Worm (Caenorhabditis elegans) whole organism, L4 larva: ENCODE results near the gene ubc-1.

Experiments used
- F10B5.3 ChIP-seq: sonication (generic microtip); optimal IDR thresholded peaks from 2 replicates; lab custom pipeline; 2016; ENCODE audit warnings: mild to moderate bottlenecking, missing genetic modification characterization, missing compliant biosample characterization
- F26F4.8 ChIP-seq: fragments of 200-800 bp; sonication (Bioruptor generic); conservative IDR thresholded peaks from 2 replicates; pipeline ENCODE4 v1.3.6; 2022; ENCODE audit warnings: missing genetic modification characterization, missing compliant biosample characterization
- R02D3.7 ChIP-seq: fragments of 150-350 bp; sonication (generic microtip); optimal IDR thresholded peaks from 3 replicates; lab custom pipeline; 2014; ENCODE audit warnings: missing biosample characterization, missing genetic modification characterization
- T20F7.1 ChIP-seq: fragments of 200-800 bp; sonication (Bioruptor generic); optimal IDR thresholded peaks from 2 replicates; lab custom pipeline; 2018; ENCODE audit warnings: mild to moderate bottlenecking, missing genetic modification characterization, missing compliant biosample characterization
- Y5F2A.4 ChIP-seq: fragments of 200-800 bp; sonication (Bioruptor generic); optimal IDR thresholded peaks from 2 replicates; lab custom pipeline; 2018; ENCODE audit warnings: mild to moderate bottlenecking, missing genetic modification characterization, missing compliant biosample characterization
- Y75B8A.6 ChIP-seq: fragments of 200-800 bp; sonication (Bioruptor generic); IDR thresholded peaks from 2 replicates; pipeline ENCODE4 v1.3.6; 2022; ENCODE audit warnings: missing genetic modification reagents, missing genetic modification characterization, missing compliant biosample characterization
- ama-1 ChIP-seq: fragments of 150-350 bp; optimal IDR thresholded peaks from 2 replicates; lab custom pipeline; 2014; ENCODE audit warnings: inconsistent platforms, mixed read lengths
- arid-1 ChIP-seq: fragments of 200-800 bp; sonication (Bioruptor generic); conservative IDR thresholded peaks from 2 replicates; pipeline ENCODE4 v1.3.6; 2022; ENCODE audit warnings: missing genetic modification reagents, missing genetic modification characterization, missing compliant biosample characterization
- ceh-20 ChIP-seq: fragments of 200-800 bp; sonication (Bioruptor generic); IDR thresholded peaks from 2 replicates; pipeline ENCODE4 v1.3.6; 2022; ENCODE audit warnings: missing genetic modification reagents, missing genetic modification characterization, missing compliant biosample characterization
- ceh-32 ChIP-seq: sonication (generic microtip); optimal IDR thresholded peaks from 2 replicates; lab custom pipeline; 2016; ENCODE audit warnings: mild to moderate bottlenecking, missing genetic modification characterization, missing compliant biosample characterization; ENCODE audit not compliant: poor library complexity
- ceh-62 ChIP-seq: sonication (generic microtip); optimal IDR thresholded peaks from 2 replicates; lab custom pipeline; 2017; ENCODE audit warnings: missing biosample characterization, missing genetic modification characterization
- ceh-82 ChIP-seq: sonication (generic microtip); optimal IDR thresholded peaks from 2 replicates; lab custom pipeline; 2017; ENCODE audit warnings: missing biosample characterization, missing genetic modification characterization
- daf-19 ChIP-seq: fragments of 200-800 bp; sonication (Bioruptor generic); conservative IDR thresholded peaks from 2 replicates; pipeline ENCODE4 v1.3.6; 2022; ENCODE audit warnings: missing genetic modification characterization, missing compliant biosample characterization
- dpl-1 ChIP-seq: fragments of 150-350 bp; optimal IDR thresholded peaks from 2 replicates; lab custom pipeline; 2014; ENCODE audit warnings: missing biosample characterization, missing genetic modification reagents, missing genetic modification characterization
- fkh-10 ChIP-seq: fragments of 150-350 bp; optimal IDR thresholded peaks from 2 replicates; lab custom pipeline; 2014; ENCODE audit warnings: missing biosample characterization, missing genetic modification reagents, missing genetic modification characterization
- gei-8 ChIP-seq: fragments of 200-800 bp; sonication (Bioruptor generic); optimal IDR thresholded peaks from 2 replicates; lab custom pipeline; 2018; ENCODE audit warnings: mild to moderate bottlenecking, missing genetic modification characterization, missing compliant biosample characterization
- hif-1 ChIP-seq, 2 experiments: sonication (generic microtip); optimal IDR thresholded peaks; 2 replicates each; lab custom pipeline; 2016 to 2017; ENCODE audit warnings: missing compliant biosample characterization in 2 of 2, missing genetic modification characterization in 2 of 2, missing genetic modification reagents in 2 of 2, missing genotype in 2 of 2, mild to moderate bottlenecking in 1 of 2
- lin-13 ChIP-seq: fragments of 150-350 bp; optimal IDR thresholded peaks from 2 replicates; lab custom pipeline; 2014; ENCODE audit warnings: missing biosample characterization, missing genetic modification reagents, missing genetic modification characterization
- lsy-2 ChIP-seq, 2 experiments: fragments of 150-350 bp in 1 of 2; sonication (generic microtip) in 1 of 2; optimal IDR thresholded peaks; 2 replicates each; lab custom pipeline; 2014 to 2017; ENCODE audit warnings: missing biosample characterization in 2 of 2, missing genetic modification characterization in 2 of 2
- madf-5 ChIP-seq, 2 experiments: fragments of 200-800 bp; sonication (Bioruptor generic); IDR thresholded peaks; 2 replicates each; pipeline ENCODE4 v1.3.6; 2022; ENCODE audit warnings: missing compliant biosample characterization in 2 of 2, missing genetic modification characterization in 2 of 2
- madf-9 ChIP-seq: fragments of 200-800 bp; sonication (Bioruptor generic); conservative IDR thresholded peaks from 2 replicates; pipeline ENCODE4 v1.3.6; 2022; ENCODE audit warnings: missing genetic modification reagents, missing genetic modification characterization, missing compliant biosample characterization
- mep-1 ChIP-seq: fragments of 150-350 bp; sonication (generic microtip); optimal IDR thresholded peaks from 3 replicates; lab custom pipeline; 2014; ENCODE audit warnings: missing biosample characterization, missing genetic modification characterization
- mes-2 ChIP-seq: sonication (generic microtip); optimal IDR thresholded peaks from 2 replicates; lab custom pipeline; 2016; ENCODE audit warnings: missing genotype, mild to moderate bottlenecking, missing genetic modification characterization, missing compliant biosample characterization; ENCODE audit not compliant: poor library complexity, severe bottlenecking
- mxl-3 ChIP-seq: fragments of 200-800 bp; sonication (Bioruptor generic); optimal IDR thresholded peaks from 2 replicates; lab custom pipeline; 2018; ENCODE audit warnings: mild to moderate bottlenecking, missing genetic modification characterization, missing compliant biosample characterization
- nhr-10 ChIP-seq: fragments of 150-350 bp; optimal IDR thresholded peaks from 2 replicates; lab custom pipeline; 2014; ENCODE audit warnings: missing biosample characterization, missing genetic modification characterization
- nhr-28 ChIP-seq: fragments of 150-350 bp; optimal IDR thresholded peaks from 2 replicates; lab custom pipeline; 2014; ENCODE audit warnings: missing biosample characterization, missing genetic modification characterization
- nhr-77 ChIP-seq: fragments of 150-350 bp; optimal IDR thresholded peaks from 2 replicates; lab custom pipeline; 2014; ENCODE audit warnings: missing biosample characterization, missing genetic modification characterization
- pqm-1 ChIP-seq: sonication (generic microtip); optimal IDR thresholded peaks from 2 replicates; lab custom pipeline; 2017; ENCODE audit warnings: missing biosample characterization, missing genetic modification characterization
- rbr-2 ChIP-seq: sonication (generic microtip); optimal IDR thresholded peaks from 2 replicates; lab custom pipeline; 2016; ENCODE audit warnings: missing genotype, missing genetic modification characterization, missing compliant biosample characterization
- saeg-2 ChIP-seq: fragments of 200-800 bp; sonication (Bioruptor generic); IDR thresholded peaks from 2 replicates; pipeline ENCODE4 v1.3.6; 2022; ENCODE audit warnings: missing genetic modification reagents, missing genetic modification characterization, missing compliant biosample characterization
- spr-3 ChIP-seq: fragments of 200-800 bp; sonication (Bioruptor generic); optimal IDR thresholded peaks from 2 replicates; lab custom pipeline; 2018; ENCODE audit warnings: mild to moderate bottlenecking, missing genetic modification characterization, missing compliant biosample characterization
- zag-1 ChIP-seq: fragments of 150-350 bp; optimal IDR thresholded peaks from 2 replicates; lab custom pipeline; 2014; ENCODE audit warnings: missing biosample characterization, missing genetic modification characterization
- zip-2 ChIP-seq: fragments of 150-350 bp; optimal IDR thresholded peaks from 2 replicates; lab custom pipeline; 2014; ENCODE audit warnings: missing biosample characterization, missing genetic modification characterization

The ubc-1 gene

DNA sequence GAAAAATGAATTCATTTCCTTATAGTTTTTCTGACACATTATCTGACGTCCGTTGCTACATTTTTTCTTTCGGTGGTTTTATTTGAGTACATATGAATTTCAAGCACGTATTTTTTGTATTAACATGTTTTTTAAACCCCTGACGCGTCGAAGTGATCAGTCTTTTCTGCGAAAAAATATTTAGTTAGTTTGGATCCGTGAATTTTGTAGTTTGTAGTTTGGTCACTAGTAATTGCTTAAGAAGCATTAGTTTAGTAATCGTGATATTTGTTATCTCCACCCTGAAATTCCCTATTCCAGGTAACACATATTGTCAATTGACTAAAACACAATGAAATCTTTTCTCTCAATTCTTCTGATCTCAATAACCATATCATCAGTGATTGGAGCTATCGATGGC, 5.9 kb downstream of the ubc-1 start, which contains the start of gene C35B1.7:
TSS of gene C35B1.7 (plus strand) at position 301 of the 400 bp plus-strand sequence.
- TF ChIP-seq lin-13 (GFP tag; lab: Kevin White, UChicago) (no peak), F10B5.3 (tag; lab: Kevin White, UChicago) (no peak), Y5F2A.4 (GFP tag; lab: Kevin White, UChicago) (no peak), madf-9 (GFP tag; lab: Robert Waterston, UW) (no peak), lsy-2 (tag; optimal IDR thresholded peaks at IDR 0.05; lab: Kevin White, UChicago) (no peak)

- TF ChIP-seq zag-1 (tag; lab: Kevin White, UChicago) (no peak), ama-1 (lab: Kevin White, UChicago) (no peak), madf-5 (GFP tag; IDR thresholded peaks at IDR 0.05; lab: Robert Waterston, UW) (no peak), Y75B8A.6 (no peak), ceh-20 (GFP tag; lab: Robert Waterston, UW) (no peak), spr-3 (GFP tag; lab: Kevin White, UChicago) (no peak), zip-2 (tag; lab: Kevin White, UChicago) (no peak), T20F7.1 (GFP tag; lab: Kevin White, UChicago) (no peak), nhr-77 (tag; lab: Kevin White, UChicago) (no peak), saeg-2 (no peak), F26F4.8 (GFP tag; lab: Robert Waterston, UW) (no peak), fkh-10 (no peak), ceh-32 (tag; lab: Kevin White, UChicago) (no peak), mes-2 (tag; lab: Kevin White, UChicago) (no peak), mep-1 (no peak)
These were observed 9.6 kb downstream of the ubc-1 start, which contains the start of gene F49F1.14 for ce11 chrIV:4112387-4112786. F49F1.14 (minus strand) TSS chrIV:4112487.

ce11 chrIV:4114526-4114925, 11.7 kb downstream of the ubc-1 start, which contains the start of gene F49F1.15:
F49F1.15 (minus strand) TSS chrIV:4114626.
- no peak for TF ChIP-seq gei-8 (GFP tag; lab: Kevin White, UChicago)
- TF ChIP-seq nhr-10, result no peak
- no peak for TF ChIP-seq arid-1
- no peak for TF ChIP-seq ceh-82 (tag; lab: Kevin White, UChicago)
- TF ChIP-seq nhr-28 (tag; lab: Kevin White, UChicago), result no peak
- TF ChIP-seq hif-1 (tag; optimal IDR thresholded peaks at IDR 0.05; lab: Kevin White, UChicago), result no peak
- no peak for TF ChIP-seq rbr-2 (tag; lab: Kevin White, UChicago)
- TF ChIP-seq dpl-1 (GFP tag; lab: Kevin White, UChicago), result no peak
- no peak for TF ChIP-seq mxl-3 (GFP tag; lab: Kevin White, UChicago)

DNA sequence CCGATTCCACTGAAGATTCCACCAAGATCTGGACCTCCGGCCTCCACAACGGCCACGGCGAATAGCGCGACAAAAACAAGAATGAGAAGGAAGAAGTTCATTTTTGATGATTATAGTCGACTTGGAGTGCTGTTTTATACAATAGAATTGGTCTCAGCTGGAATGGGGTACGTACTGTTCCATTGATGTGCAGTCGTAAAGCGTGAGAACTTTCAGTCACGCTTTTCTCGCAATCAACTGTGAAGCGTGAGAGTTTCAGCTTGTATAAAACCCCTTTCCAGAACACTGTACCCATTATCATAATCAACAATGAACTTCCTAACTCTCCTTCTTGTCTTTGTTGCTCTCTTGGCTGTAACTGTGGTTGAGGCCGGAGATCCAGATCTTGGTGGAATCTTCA, 12.8 kb downstream of the ubc-1 start, which contains the start of the genes F49F1.4 and F49F1.2:
TSS of gene F49F1.4 (minus strand) at position 101 of the 400 bp plus-strand sequence.
TSS of gene F49F1.2 (plus strand) at position 310 of the 400 bp plus-strand sequence.
- no peak for TF ChIP-seq R02D3.7 (tag; lab: Kevin White, UChicago)

DNA sequence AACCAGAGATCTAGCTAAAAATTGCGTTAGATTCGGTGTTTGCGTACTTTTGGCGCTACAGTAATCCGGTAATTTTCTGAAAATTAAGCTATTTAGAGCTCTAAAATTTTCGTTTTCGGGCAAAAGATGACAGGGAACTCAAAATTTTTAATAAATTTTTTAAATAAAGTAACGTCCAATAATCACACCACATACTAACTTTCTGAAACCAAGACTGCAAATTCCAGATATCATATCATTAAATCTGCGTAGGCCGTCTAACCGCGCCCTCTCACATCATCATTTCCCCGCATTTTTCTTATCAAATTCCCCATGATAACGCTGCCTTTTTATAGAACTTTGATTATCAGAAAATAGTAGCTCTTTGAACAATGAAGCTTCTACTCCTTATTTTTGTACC, 14.6 kb downstream of the ubc-1 start, which contains the start of gene drd-50:
TSS of gene drd-50 (plus strand) at position 301 of the 400 bp plus-strand sequence.
- peak; percentile 42 for TF ChIP-seq pqm-1 (tag; lab: Kevin White, UChicago)
- no peak for TF ChIP-seq ceh-62 (tag; lab: Kevin White, UChicago)
- TF ChIP-seq daf-19 (GFP tag; lab: Robert Waterston, UW), result no peak
